Worm (Caenorhabditis elegans): ENCODE results near the gene C05D11.13.

- TF ChIP-seq Y22D7AL.16 (tag; optimal IDR thresholded peaks at IDR 0.05) (no peak), ceh-48 (tag; optimal IDR thresholded peaks at IDR 0.05) (no peak), pqm-1 (tag; optimal IDR thresholded peaks at IDR 0.05) (no peak), hlh-8 (tag; optimal IDR thresholded peaks at IDR 0.05) (no peak), hlh-30 (tag; optimal IDR thresholded peaks at IDR 0.05; ENCODE audit: insufficient read depth) (no peak), dmd-4 (tag; optimal IDR thresholded peaks at IDR 0.05; ENCODE audit: borderline replicate concordance) (no peak), elt-2 (tag; optimal IDR thresholded peaks at IDR 0.05) (no peak), nhr-11 (tag; optimal IDR thresholded peaks at IDR 0.05) (no peak), nfya-1 (tag; optimal IDR thresholded peaks at IDR 0.05) (no peak)
Measured at ce11 chrIII:6398124-6398523, 46.3 kb downstream of the C05D11.13 start.

Data from whole organism, late embryonic.